Fruit fly (Drosophila melanogaster) whole organism, embryonic: ENCODE data around the gene CG31627.

Experiments
- Abd-B ChIP-seq: fragments of 200-800 bp; sonication (Bioruptor generic); optimal IDR thresholded peaks from 2 replicates; lab custom pipeline; 2018; ENCODE audit warnings: missing biosample characterization, mild to moderate bottlenecking, missing genetic modification characterization, moderate library complexity
- Adf1 ChIP-seq: fragments of 200-800 bp; sonication (Bioruptor generic); IDR thresholded peaks from 2 replicates; pipeline ENCODE4 v1.3.6; 2022; ENCODE audit warnings: missing biosample characterization, missing genetic modification characterization
- Atf3 ChIP-seq: fragments of 200-800 bp; sonication (Bioruptor generic); optimal IDR thresholded peaks from 3 replicates; lab custom pipeline; 2016; ENCODE audit warnings: missing biosample characterization, missing genetic modification characterization
- B-H1 ChIP-seq: fragments of 200-800 bp; sonication (Bioruptor generic); IDR thresholded peaks from 3 replicates; pipeline ENCODE4 v1.3.6; 2022; ENCODE audit warnings: missing biosample characterization, missing genetic modification characterization
- CG10209 ChIP-seq: fragments of 200-800 bp; sonication (Bioruptor generic); optimal IDR thresholded peaks from 3 replicates; lab custom pipeline; 2017; ENCODE audit warnings: missing biosample characterization, mild to moderate bottlenecking, missing genetic modification characterization, missing genetic modification reagents
- CG1024 ChIP-seq: fragments of 200-800 bp; sonication (Bioruptor generic); IDR thresholded peaks from 2 replicates; pipeline ENCODE4 v1.3.6; 2022; ENCODE audit warnings: missing biosample characterization, missing genetic modification characterization
- CG15073 ChIP-seq: fragments of 200-800 bp; sonication (Bioruptor generic); optimal IDR thresholded peaks from 2 replicates; lab custom pipeline; 2016; ENCODE audit warnings: missing biosample characterization, missing genetic modification characterization
- CG17385 ChIP-seq: fragments of 200-800 bp; sonication (Bioruptor generic); optimal IDR thresholded peaks from 3 replicates; lab custom pipeline; 2018; ENCODE audit warnings: missing biosample characterization, mild to moderate bottlenecking, missing genetic modification characterization
- CG17612 ChIP-seq: fragments of 200-800 bp; sonication (Bioruptor generic); IDR thresholded peaks from 2 replicates; pipeline ENCODE4 v1.3.6; 2022; ENCODE audit warnings: missing biosample characterization, missing genetic modification characterization
- CG2875 ChIP-seq: fragments of 200-800 bp; sonication (Bioruptor generic); optimal IDR thresholded peaks from 2 replicates; lab custom pipeline; 2017; ENCODE audit warnings: missing biosample characterization, mild to moderate bottlenecking, missing genetic modification characterization, missing genetic modification reagents
- CG3065 ChIP-seq: fragments of 200-800 bp; sonication (Bioruptor generic); optimal IDR thresholded peaks from 2 replicates; lab custom pipeline; 2016; ENCODE audit warnings: missing biosample characterization, missing genetic modification characterization
- CG31441 ChIP-seq: fragments of 200-800 bp; sonication (Bioruptor generic); IDR thresholded peaks from 2 replicates; pipeline ENCODE4 v1.3.6; 2022; ENCODE audit warnings: missing biosample characterization, missing genetic modification characterization
- CG3281 ChIP-seq: fragments of 200-800 bp; sonication (Bioruptor generic); optimal IDR thresholded peaks from 3 replicates; lab custom pipeline; 2017; ENCODE audit warnings: missing biosample characterization, mild to moderate bottlenecking, missing genetic modification characterization
- CG3407 ChIP-seq: fragments of 200-800 bp; sonication (Bioruptor generic); optimal IDR thresholded peaks from 2 replicates; lab custom pipeline; 2018; ENCODE audit warnings: missing biosample characterization, mild to moderate bottlenecking, missing genetic modification characterization
- CG3995 ChIP-seq: fragments of 200-800 bp; sonication (Bioruptor generic); optimal IDR thresholded peaks from 3 replicates; lab custom pipeline; 2016; ENCODE audit warnings: missing biosample characterization, missing genetic modification characterization
- CG4360 ChIP-seq: fragments of 200-800 bp; sonication (Bioruptor generic); IDR thresholded peaks from 2 replicates; pipeline ENCODE4 v1.3.6; 2022; ENCODE audit warnings: missing biosample characterization, missing genetic modification characterization
- CG4617 ChIP-seq: fragments of 200-800 bp; sonication (Bioruptor generic); optimal IDR thresholded peaks from 3 replicates; lab custom pipeline; 2016; ENCODE audit warnings: missing biosample characterization, missing genetic modification characterization, borderline replicate concordance
- CG6175 ChIP-seq: fragments of 200-800 bp; sonication (Bioruptor generic); IDR thresholded peaks from 3 replicates; pipeline ENCODE4 v1.3.6; 2022; ENCODE audit warnings: missing biosample characterization, missing genetic modification characterization
- CG6683 ChIP-seq: fragments of 200-800 bp; sonication (Bioruptor generic); optimal IDR thresholded peaks from 2 replicates; lab custom pipeline; 2017; ENCODE audit warnings: missing biosample characterization, mild to moderate bottlenecking, missing genetic modification characterization, missing genetic modification reagents
- CG7786 ChIP-seq: fragments of 200-800 bp; sonication (Bioruptor generic); optimal IDR thresholded peaks from 2 replicates; lab custom pipeline; 2016; ENCODE audit warnings: missing biosample characterization, missing genetic modification characterization
- CG7839 ChIP-seq: fragments of 200-800 bp; sonication (Bioruptor generic); optimal IDR thresholded peaks from 3 replicates; lab custom pipeline; 2018; ENCODE audit warnings: missing biosample characterization, mild to moderate bottlenecking, missing genetic modification characterization, moderate library complexity
- CG7928 ChIP-seq: fragments of 200-800 bp; sonication (Bioruptor generic); optimal IDR thresholded peaks from 2 replicates; lab custom pipeline; 2017; ENCODE audit warnings: missing biosample characterization, mild to moderate bottlenecking, missing genetic modification characterization
- CG8478 ChIP-seq: fragments of >200 bp; optimal IDR thresholded peaks from 2 replicates; lab custom pipeline; 2018
- D ChIP-seq, 2 experiments: fragments of 200-800 bp in 1 of 2; fragments of >200 bp in 1 of 2; sonication (Bioruptor generic) in 1 of 2; optimal IDR thresholded peaks; 2 replicates in 1 of 2; 3 replicates in 1 of 2; lab custom pipeline; 2017; ENCODE audit warnings: mild to moderate bottlenecking in 1 of 2, missing biosample characterization in 1 of 2, missing genetic modification characterization in 1 of 2, missing genetic modification reagents in 1 of 2
- Hey ChIP-seq: fragments of 200-800 bp; sonication (Bioruptor generic); optimal IDR thresholded peaks from 3 replicates; lab custom pipeline; 2018; ENCODE audit warnings: missing biosample characterization, mild to moderate bottlenecking, missing genetic modification characterization
- HmgD ChIP-seq: fragments of 200-800 bp; sonication (Bioruptor generic); optimal IDR thresholded peaks from 3 replicates; lab custom pipeline; 2016; ENCODE audit warnings: missing biosample characterization, missing genetic modification characterization
- Hr39 ChIP-seq: fragments of >200 bp; optimal IDR thresholded peaks from 2 replicates; lab custom pipeline; 2017
- Kr ChIP-seq: fragments of 200-800 bp; sonication (Bioruptor generic); optimal IDR thresholded peaks from 2 replicates; lab custom pipeline; 2017; ENCODE audit warnings: missing biosample characterization, mild to moderate bottlenecking, missing genetic modification characterization
- Lim3 ChIP-seq: fragments of 200-800 bp; sonication (Bioruptor generic); IDR thresholded peaks from 2 replicates; pipeline ENCODE4 v1.3.6; 2022; ENCODE audit warnings: missing biosample characterization, missing genetic modification characterization
- Mad ChIP-seq: fragments of 200-800 bp; sonication (Bioruptor generic); optimal IDR thresholded peaks from 2 replicates; lab custom pipeline; 2016; ENCODE audit warnings: missing biosample characterization, missing genetic modification characterization
- Nf-YA ChIP-seq: fragments of 200-800 bp; sonication (Bioruptor generic); IDR thresholded peaks from 2 replicates; pipeline ENCODE4 v1.3.6; 2022; ENCODE audit warnings: missing biosample characterization, missing genetic modification characterization
- Opbp ChIP-seq: fragments of 200-800 bp; sonication (Bioruptor generic); IDR thresholded peaks from 3 replicates; pipeline ENCODE4 v1.3.6; 2022; ENCODE audit warnings: missing biosample characterization, missing genetic modification characterization; ENCODE audit not compliant: partially characterized antibody
- Trl ChIP-seq, 3 experiments: fragments of >200 bp in 2 of 3; fragments of 200-800 bp in 1 of 3; sonication (Bioruptor generic) in 1 of 3; optimal IDR thresholded peaks; 2 replicates in 1 of 3; 3 replicates in 2 of 3; lab custom pipeline; 2016 to 2017; ENCODE audit warnings: missing biosample characterization in 1 of 3, missing genetic modification characterization in 1 of 3
- Vsx1 ChIP-seq: fragments of 200-800 bp; sonication (Bioruptor generic); optimal IDR thresholded peaks from 2 replicates; lab custom pipeline; 2017; ENCODE audit warnings: missing biosample characterization, mild to moderate bottlenecking, missing genetic modification characterization, missing genetic modification reagents
- amos ChIP-seq: fragments of 200-800 bp; sonication (Bioruptor generic); IDR thresholded peaks from 2 replicates; pipeline ENCODE4 v1.3.6; 2022; ENCODE audit warnings: missing biosample characterization, missing genetic modification characterization; ENCODE audit not compliant: partially characterized antibody
- chn ChIP-seq: fragments of 200-800 bp; sonication (Bioruptor generic); optimal IDR thresholded peaks from 2 replicates; lab custom pipeline; 2016; ENCODE audit warnings: missing biosample characterization, missing genetic modification characterization
- crp ChIP-seq, 2 experiments: fragments of 200-800 bp; sonication (Bioruptor generic); optimal IDR thresholded peaks; 2 replicates in 1 of 2; 3 replicates in 1 of 2; lab custom pipeline; 2017; ENCODE audit warnings: missing biosample characterization in 2 of 2, missing genetic modification characterization in 2 of 2, mild to moderate bottlenecking in 1 of 2, moderate library complexity in 1 of 2
- dati ChIP-seq: fragments of 200-800 bp; sonication (Bioruptor generic); IDR thresholded peaks from 2 replicates; pipeline ENCODE4 v1.3.6; 2022; ENCODE audit warnings: missing biosample characterization, missing genetic modification characterization
- dpn ChIP-seq, 2 experiments: fragments of 200-800 bp; sonication (Bioruptor generic); optimal IDR thresholded peaks; 3 replicates each; lab custom pipeline; 2016; ENCODE audit warnings: missing biosample characterization in 2 of 2, missing genetic modification characterization in 2 of 2
- gt ChIP-seq: fragments of 200-800 bp; sonication (Bioruptor generic); IDR thresholded peaks from 2 replicates; pipeline ENCODE4 v1.3.6; 2022; ENCODE audit warnings: missing biosample characterization, missing genetic modification characterization
- mld ChIP-seq: fragments of 200-800 bp; sonication (Bioruptor generic); IDR thresholded peaks from 3 replicates; pipeline ENCODE4 v1.3.6; 2022; ENCODE audit warnings: missing biosample characterization, missing genetic modification characterization; ENCODE audit not compliant: partially characterized antibody
- nerfin-2 ChIP-seq: fragments of 200-800 bp; sonication (Bioruptor generic); IDR thresholded peaks from 2 replicates; pipeline ENCODE4 v1.3.6; 2022; ENCODE audit warnings: missing biosample characterization, missing genetic modification characterization; ENCODE audit not compliant: partially characterized antibody
- oc ChIP-seq: fragments of 200-800 bp; sonication (Bioruptor generic); optimal IDR thresholded peaks from 2 replicates; lab custom pipeline; 2018; ENCODE audit warnings: missing biosample characterization, mild to moderate bottlenecking, missing genetic modification characterization, moderate library complexity
- otp ChIP-seq: fragments of 200-800 bp; sonication (Bioruptor generic); IDR thresholded peaks from 3 replicates; pipeline ENCODE4, ENCODE4 v1.3.6; 2022; ENCODE audit warnings: missing biosample characterization, missing genetic modification characterization
- pb ChIP-seq: fragments of 200-800 bp; sonication (Bioruptor generic); optimal IDR thresholded peaks from 3 replicates; lab custom pipeline; 2016; ENCODE audit warnings: missing biosample characterization, missing genetic modification characterization
- pnt ChIP-seq: fragments of 200-800 bp; sonication (Bioruptor generic); optimal IDR thresholded peaks from 3 replicates; lab custom pipeline; 2016; ENCODE audit warnings: missing biosample characterization, missing genetic modification characterization
- run ChIP-seq: fragments of 200-800 bp; sonication (Bioruptor generic); optimal IDR thresholded peaks from 3 replicates; lab custom pipeline; 2018; ENCODE audit warnings: missing biosample characterization, mild to moderate bottlenecking, missing genetic modification characterization
- stc ChIP-seq: fragments of 200-800 bp; sonication (Bioruptor generic); IDR thresholded peaks from 2 replicates; pipeline ENCODE4 v1.3.6; 2022; ENCODE audit warnings: missing biosample characterization, missing genetic modification characterization
- tio ChIP-seq: fragments of 200-800 bp; sonication (Bioruptor generic); optimal IDR thresholded peaks from 2 replicates; lab custom pipeline; 2017; ENCODE audit warnings: missing biosample characterization, missing genetic modification characterization, inconsistent platforms
- trh ChIP-seq: fragments of 200-800 bp; sonication (Bioruptor generic); optimal IDR thresholded peaks from 2 replicates; lab custom pipeline; 2016; ENCODE audit warnings: missing biosample characterization, missing genetic modification characterization
- unpg ChIP-seq: fragments of 200-800 bp; sonication (Bioruptor generic); optimal IDR thresholded peaks from 3 replicates; lab custom pipeline; 2018; ENCODE audit warnings: missing biosample characterization, mild to moderate bottlenecking, missing genetic modification characterization, moderate library complexity

Gene CG31627

DNA sequence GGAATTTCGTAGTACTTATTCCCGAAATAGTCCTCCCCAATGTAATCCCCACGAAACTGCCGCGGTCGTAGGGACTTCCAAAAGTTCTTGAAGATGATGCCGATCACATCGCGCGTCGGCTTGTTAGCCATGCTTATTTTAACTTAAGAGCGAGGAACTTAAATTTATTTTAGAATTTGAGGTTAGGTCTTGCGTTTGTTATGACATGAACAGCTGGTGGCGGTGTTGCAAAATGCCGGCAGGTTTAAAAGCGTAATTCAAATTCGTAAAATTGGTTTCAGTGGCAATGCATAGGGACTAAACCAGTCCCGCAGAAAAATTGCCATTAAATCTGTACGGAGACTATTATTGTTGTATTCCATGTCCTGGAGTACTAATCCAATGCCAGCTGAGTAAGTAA is 6.6 kb upstream of the CG31627 start (continued):
- TF ChIP-seq CG17385 (GFP tag; lab: Kevin White, UChicago) (peak; percentile 1), stc (GFP tag; lab: Robert Waterston, UW) (no peak), Opbp (GFP tag; lab: Robert Waterston, UW) (peak; percentile 40; the same call in 1 of the 3 replicates), CG6175 (GFP tag; lab: Robert Waterston, UW) (no peak), unpg (GFP tag; lab: Kevin White, UChicago) (no peak), otp (GFP tag; lab: Robert Waterston, UW) (no peak), CG7839 (tag; lab: Kevin White, UChicago) (no peak), gt (GFP tag; lab: Robert Waterston, UW) (no peak), CG3407 (GFP tag; lab: Kevin White, UChicago) (no peak), CG31441 (GFP tag; lab: Robert Waterston, UW) (no peak), CG3281 (GFP tag; lab: Kevin White, UChicago) (no peak), Abd-B (no peak), oc (tag; lab: Kevin White, UChicago) (no peak), mld (GFP tag; lab: Robert Waterston, UW) (no peak), CG7786 (GFP tag; lab: Kevin White, UChicago) (no peak), nerfin-2 (GFP tag; lab: Robert Waterston, UW) (no peak), CG4360 (no peak), CG6683 (GFP tag; lab: Kevin White, UChicago) (no peak), Trl (optimal IDR thresholded peaks at IDR 0.05; lab: Kevin White, UChicago) (no peak), Trl (GFP tag; optimal IDR thresholded peaks at IDR 0.05; lab: Kevin White, UChicago) (no peak), Kr (GFP tag; lab: Kevin White, UChicago) (no peak), pnt (GFP tag; lab: Kevin White, UChicago) (no peak), CG17612 (no peak), D (optimal IDR thresholded peaks at IDR 0.05; lab: Kevin White, UChicago) (no peak), D (GFP tag; optimal IDR thresholded peaks at IDR 0.05; lab: Kevin White, UChicago) (no peak), CG1024 (GFP tag; lab: Robert Waterston, UW) (no peak), CG3065 (GFP tag; lab: Kevin White, UChicago) (no peak), CG3995 (GFP tag; lab: Kevin White, UChicago) (no peak), crp (GFP tag; optimal IDR thresholded peaks at IDR 0.05; lab: Kevin White, UChicago) (peak; percentile 25 to 88), B-H1 (GFP tag; lab: Robert Waterston, UW) (no peak), trh (GFP tag; lab: Kevin White, UChicago) (no peak), Atf3 (GFP tag; lab: Kevin White, UChicago) (no peak), chn (GFP tag; lab: Kevin White, UChicago) (no peak), CG4617 (GFP tag; lab: Kevin White, UChicago) (peak; percentile 27), CG2875 (GFP tag; lab: Kevin White, UChicago) (no peak), CG10209 (GFP tag; lab: Kevin White, UChicago) (no peak), pb (GFP tag; lab: Kevin White, UChicago) (no peak), dati (GFP tag; lab: Robert Waterston, UW) (no peak), CG7928 (GFP tag; lab: Kevin White, UChicago) (no peak), dpn (GFP tag; optimal IDR thresholded peaks at IDR 0.05; lab: Kevin White, UChicago) (no peak), amos (GFP tag; lab: Robert Waterston, UW) (no peak), Hr39 (lab: Kevin White, UChicago) (no peak), Vsx1 (GFP tag; lab: Kevin White, UChicago) (no peak), Adf1 (no peak), Hey (tag; lab: Kevin White, UChicago) (no peak), tio (GFP tag; lab: Kevin White, UChicago) (no peak), HmgD (no peak), run (tag; lab: Kevin White, UChicago) (no peak), Nf-YA (no peak), CG8478 (no peak), CG15073 (GFP tag; lab: Kevin White, UChicago) (no peak), Lim3 (GFP tag; lab: Robert Waterston, UW) (no peak), Mad (no peak)
